Worm (Caenorhabditis elegans): ENCODE data around the gene F07E5.8.

F07E5.8 gene

ce11 chrII:2058985-2059384, 16.4 kb downstream of the F07E5.8 start, which contains the start of gene F07E5.5:
Gene F07E5.5, minus strand, starts transcription at chrII:2059070.
- peak; percentile 45; the same call in 1 of the 2 replicates for TF ChIP-seq hmg-1.2 (GFP tag; IDR thresholded peaks at IDR 0.05)
- TF ChIP-seq unc-130 (GFP tag; optimal IDR thresholded peaks at IDR 0.05), result no peak
- TF ChIP-seq attf-3 (GFP tag; conservative IDR thresholded peaks at IDR 0.05), result peak; percentile 20; the same call in 1 of the 2 replicates
- TF ChIP-seq madf-3 (GFP tag; IDR thresholded peaks at IDR 0.05), result no peak
- TF ChIP-seq dox-1 (GFP tag; IDR thresholded peaks at IDR 0.05), result peak; percentile 49; the same call in 1 of the 2 replicates
- TF ChIP-seq F22D6.2 (tag; optimal IDR thresholded peaks at IDR 0.05), result no peak
- no peak for TF ChIP-seq madf-8 (GFP tag; conservative IDR thresholded peaks at IDR 0.05)
- peak; percentile 82 for TF ChIP-seq lsl-1 (GFP tag; optimal IDR thresholded peaks at IDR 0.05)
- peak; percentile 16 for TF ChIP-seq efl-1 (GFP tag; optimal IDR thresholded peaks at IDR 0.05)
- TF ChIP-seq ztf-18 (tag; optimal IDR thresholded peaks at IDR 0.05), result no peak
- TF ChIP-seq attf-5 (GFP tag; optimal IDR thresholded peaks at IDR 0.05), result peak; percentile 1
- TF ChIP-seq pha-4 (tag; optimal IDR thresholded peaks at IDR 0.05), result no peak
- TF ChIP-seq tbp1 (GFP tag; optimal IDR thresholded peaks at IDR 0.05), result peak; percentile 12
- peak; percentile 37; the same call in 1 of the 2 replicates for TF ChIP-seq D2030.7 (GFP tag; IDR thresholded peaks at IDR 0.05)
- peak; percentile 5 for TF ChIP-seq athp-1 (tag; optimal IDR thresholded peaks at IDR 0.05)
- TF ChIP-seq lin-54 (GFP tag; optimal IDR thresholded peaks at IDR 0.05), result peak; percentile 18
- no peak for TF ChIP-seq F23B12.7 (tag; optimal IDR thresholded peaks at IDR 0.05; ENCODE audit: insufficient read depth)
- no peak for TF ChIP-seq hmg-20 (GFP tag; IDR thresholded peaks at IDR 0.05)
- TF ChIP-seq hlh-26 (GFP tag; conservative IDR thresholded peaks at IDR 0.05), result no peak
- no peak for TF ChIP-seq aptf-2 (GFP tag; conservative IDR thresholded peaks at IDR 0.05)
- peak; percentile 63 for TF ChIP-seq mcd-1 (GFP tag; IDR thresholded peaks at IDR 0.05)

- TF ChIP-seq B0261.1 (tag; optimal IDR thresholded peaks at IDR 0.05) (no peak), ceh-79 (tag; optimal IDR thresholded peaks at IDR 0.05) (no peak), ets-4 (GFP tag; optimal IDR thresholded peaks at IDR 0.05) (no peak), ceh-58 (GFP tag; IDR thresholded peaks at IDR 0.05) (no peak), C06A6.2 (GFP tag; conservative IDR thresholded peaks at IDR 0.05) (no peak), nhr-120 (GFP tag; IDR thresholded peaks at IDR 0.05) (no peak), zim-3 (tag; optimal IDR thresholded peaks at IDR 0.05) (no peak), madf-10 (tag; optimal IDR thresholded peaks at IDR 0.05) (no peak), lsy-27 (tag; optimal IDR thresholded peaks at IDR 0.05; ENCODE audit: borderline replicate concordance, insufficient read depth) (no peak)
Observed at ce11 chrII:2051372-2051771, 24.0 kb downstream of the F07E5.8 start, which contains the start of gene fbxb-35. Gene fbxb-35, plus strand, starts transcription at chrII:2051672.

ce11 chrII:2046556-2046955, 28.9 kb downstream of the F07E5.8 start, which contains the start of gene math-1:
Gene math-1, minus strand, starts transcription at chrII:2046656.
- 0 out of 2 replicates have a peak, but pooled peaks have one; percentile 7 for TF ChIP-seq zfh-2 (GFP tag; conservative IDR thresholded peaks at IDR 0.05)

DNA sequence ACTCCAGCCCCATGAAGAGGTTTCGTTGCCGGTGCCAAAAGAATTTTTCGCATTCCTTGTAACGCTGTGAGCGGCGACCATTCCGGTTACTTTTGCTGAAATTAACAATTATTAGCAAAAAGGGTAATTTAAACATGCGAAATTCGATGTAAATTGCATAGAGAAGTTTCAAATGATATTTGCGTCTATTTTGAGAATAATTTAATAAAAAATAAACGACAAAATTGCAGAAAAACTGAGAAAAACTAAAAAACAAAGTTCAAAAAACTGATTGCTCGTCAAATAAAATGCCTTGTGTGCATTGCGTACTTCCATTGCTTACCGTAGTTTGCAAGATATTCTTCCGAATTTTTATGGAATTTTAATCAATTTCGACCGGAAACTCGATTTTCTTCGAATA, 29.9 kb downstream of the F07E5.8 start, which contains the start of gene bath-24:
Gene bath-24, minus strand, starts transcription at position 101 of the 400 bp plus-strand sequence.
- no peak for TF ChIP-seq ztf-3 (GFP tag; optimal IDR thresholded peaks at IDR 0.05)
- TF ChIP-seq lsl-1 (GFP tag; optimal IDR thresholded peaks at IDR 0.05), result peak; percentile 65
- TF ChIP-seq F23B12.7 (tag; optimal IDR thresholded peaks at IDR 0.05; ENCODE audit: insufficient read depth), result no peak
- no peak for TF ChIP-seq dpff-1 (tag; optimal IDR thresholded peaks at IDR 0.05)

Measured in whole organism, young adult.